Worm (Caenorhabditis elegans) whole organism, young adult: Measurements from ENCODE around the gene let-711.

Source experiments
- B0261.1 ChIP-seq: sonication (generic microtip); optimal IDR thresholded peaks from 2 replicates; lab custom pipeline; 2016; ENCODE audit warnings: mild to moderate bottlenecking, missing genetic modification characterization, moderate library complexity, missing compliant biosample characterization
- F10E7.11 ChIP-seq: sonication (generic microtip); optimal IDR thresholded peaks from 2 replicates; lab custom pipeline; 2017; ENCODE audit warnings: mild to moderate bottlenecking, missing genetic modification characterization, moderate library complexity, missing compliant biosample characterization
- F37B4.10 ChIP-seq: fragments of 200-800 bp; sonication (Bioruptor generic); IDR thresholded peaks from 2 replicates; pipeline ENCODE4 v1.3.6; 2022; ENCODE audit warnings: missing genetic modification characterization, missing compliant biosample characterization
- F57C9.4 ChIP-seq: sonication (generic microtip); optimal IDR thresholded peaks from 2 replicates; lab custom pipeline; 2017; ENCODE audit warnings: mild to moderate bottlenecking, missing genetic modification characterization, missing compliant biosample characterization
- K12H6.12 ChIP-seq: fragments of 200-800 bp; sonication (Bioruptor generic); optimal IDR thresholded peaks from 2 replicates; lab custom pipeline; 2018; ENCODE audit warnings: mild to moderate bottlenecking, missing genetic modification characterization, missing compliant biosample characterization
- T07F8.4 ChIP-seq: sonication (generic microtip); optimal IDR thresholded peaks from 2 replicates; lab custom pipeline; 2016; ENCODE audit warnings: mild to moderate bottlenecking, missing genetic modification characterization, moderate library complexity, missing compliant biosample characterization
- Y67H2A.10 ChIP-seq: fragments of 200-800 bp; sonication (Bioruptor generic); conservative IDR thresholded peaks from 2 replicates; pipeline ENCODE4 v1.3.6; 2022; ENCODE audit warnings: missing genetic modification reagents, missing genetic modification characterization, missing compliant biosample characterization
- Y95B8A.8 ChIP-seq: fragments of 200-800 bp; sonication (Bioruptor generic); IDR thresholded peaks from 2 replicates; pipeline ENCODE4 v1.3.6; 2022; ENCODE audit warnings: missing genetic modification reagents, missing genetic modification characterization, missing compliant biosample characterization
- bed-1 ChIP-seq: fragments of 200-800 bp; sonication (Bioruptor generic); IDR thresholded peaks from 2 replicates; pipeline ENCODE4 v1.3.6; 2022; ENCODE audit warnings: missing genetic modification reagents, missing genetic modification characterization, missing compliant biosample characterization
- bed-2 ChIP-seq: fragments of 200-800 bp; sonication (Bioruptor generic); IDR thresholded peaks from 2 replicates; pipeline ENCODE4 v1.3.6; 2022; ENCODE audit warnings: missing genetic modification reagents, missing genetic modification characterization, missing compliant biosample characterization
- ccch-3 ChIP-seq: fragments of 200-800 bp; sonication (Bioruptor generic); optimal IDR thresholded peaks from 2 replicates; lab custom pipeline; 2018; ENCODE audit warnings: mild to moderate bottlenecking, missing genetic modification characterization, missing compliant biosample characterization
- ceh-100 ChIP-seq: fragments of 200-800 bp; sonication (Bioruptor generic); IDR thresholded peaks from 2 replicates; pipeline ENCODE4 v1.3.6; 2022; ENCODE audit warnings: missing genetic modification reagents, missing genetic modification characterization, missing compliant biosample characterization
- ceh-91 ChIP-seq: fragments of 200-800 bp; sonication (Bioruptor generic); IDR thresholded peaks from 2 replicates; pipeline ENCODE4 v1.3.6; 2022; ENCODE audit warnings: missing genetic modification reagents, missing genetic modification characterization, missing compliant biosample characterization
- dpl-1 ChIP-seq: fragments of 150-350 bp; optimal IDR thresholded peaks from 2 replicates; lab custom pipeline; 2014; ENCODE audit warnings: missing biosample characterization, missing genetic modification reagents, missing genetic modification characterization
- efl-1 ChIP-seq: fragments of 150-350 bp; optimal IDR thresholded peaks from 2 replicates; lab custom pipeline; 2014; ENCODE audit warnings: missing biosample characterization, missing genetic modification reagents, missing genetic modification characterization
- egrh-3 ChIP-seq: fragments of 200-800 bp; sonication (Bioruptor generic); IDR thresholded peaks from 2 replicates; pipeline ENCODE4 v1.3.6; 2022; ENCODE audit warnings: missing genetic modification reagents, missing genetic modification characterization, missing compliant biosample characterization
- ets-4 ChIP-seq: fragments of 200-800 bp; sonication (Bioruptor generic); optimal IDR thresholded peaks from 2 replicates; lab custom pipeline; 2018; ENCODE audit warnings: mild to moderate bottlenecking, missing genetic modification characterization, missing compliant biosample characterization
- hmg-20 ChIP-seq: fragments of 200-800 bp; sonication (Bioruptor generic); IDR thresholded peaks from 2 replicates; pipeline ENCODE4 v1.3.6; 2022; ENCODE audit warnings: missing genetic modification reagents, missing genetic modification characterization, missing compliant biosample characterization
- hrde-1 ChIP-seq: sonication (generic microtip); optimal IDR thresholded peaks from 2 replicates; lab custom pipeline; 2016; ENCODE audit warnings: missing genetic modification characterization, mild to moderate bottlenecking, missing compliant biosample characterization, moderate library complexity, missing genotype, missing genetic modification reagents, borderline replicate concordance
- hsf-1 ChIP-seq: fragments of 200-800 bp; sonication (Bioruptor generic); IDR thresholded peaks from 2 replicates; pipeline ENCODE4 v1.3.6; 2022; ENCODE audit warnings: missing genetic modification reagents, missing genetic modification characterization, missing compliant biosample characterization
- let-607 ChIP-seq, 2 experiments: fragments of 200-800 bp in 1 of 2; sonication (Bioruptor generic) in 1 of 2; sonication (generic microtip) in 1 of 2; optimal IDR thresholded peaks; 2 replicates each; lab custom pipeline; 2016 to 2018; ENCODE audit warnings: mild to moderate bottlenecking in 2 of 2, missing compliant biosample characterization in 2 of 2, missing genetic modification characterization in 2 of 2, moderate library complexity in 2 of 2, missing genotype in 1 of 2
- lir-1 ChIP-seq: fragments of 200-800 bp; sonication (Bioruptor generic); conservative IDR thresholded peaks from 2 replicates; pipeline ENCODE4 v1.3.6; 2022; ENCODE audit warnings: missing genetic modification reagents, missing genetic modification characterization, missing compliant biosample characterization
- lsl-1 ChIP-seq: fragments of 200-800 bp; sonication (Bioruptor generic); optimal IDR thresholded peaks from 2 replicates; lab custom pipeline; 2018; ENCODE audit warnings: mild to moderate bottlenecking, missing genetic modification characterization, moderate library complexity, missing compliant biosample characterization
- lsy-27 ChIP-seq: sonication (generic microtip); optimal IDR thresholded peaks from 2 replicates; lab custom pipeline; 2017; ENCODE audit warnings: missing genetic modification characterization, mild to moderate bottlenecking, missing compliant biosample characterization, antibody characterized with exemption, missing genotype, borderline replicate concordance; ENCODE audit not compliant: insufficient read depth
- pbrm-1 ChIP-seq: fragments of 200-800 bp; sonication (Bioruptor generic); IDR thresholded peaks from 2 replicates; pipeline ENCODE4 v1.3.6; 2022; ENCODE audit warnings: missing genetic modification reagents, missing genetic modification characterization, missing compliant biosample characterization
- rcor-1 ChIP-seq: fragments of 200-800 bp; sonication (Bioruptor generic); IDR thresholded peaks from 2 replicates; pipeline ENCODE4 v1.3.6; 2022; ENCODE audit warnings: missing genetic modification reagents, missing genetic modification characterization, missing compliant biosample characterization
- rec-8 ChIP-seq, 2 experiments: sonication (generic microtip); optimal IDR thresholded peaks; 2 replicates each; lab custom pipeline; 2016; ENCODE audit warnings: mild to moderate bottlenecking in 2 of 2, missing genetic modification characterization in 2 of 2, missing genetic modification reagents in 2 of 2, missing genotype in 2 of 2, missing biosample characterization in 1 of 2, missing compliant biosample characterization in 1 of 2, moderate library complexity in 1 of 2
- sdz-38 ChIP-seq: sonication (generic microtip); optimal IDR thresholded peaks from 2 replicates; lab custom pipeline; 2016; ENCODE audit warnings: missing genotype, missing genetic modification characterization, missing compliant biosample characterization
- snpc-3.4 ChIP-seq: sonication (generic microtip); optimal IDR thresholded peaks from 2 replicates; lab custom pipeline; 2017; ENCODE audit warnings: missing genetic modification characterization, mild to moderate bottlenecking, missing compliant biosample characterization, antibody characterized with exemption, moderate library complexity, missing genotype, missing genetic modification reagents
- snpc-4 ChIP-seq, 5 experiments: fragments of 150-350 bp in 1 of 5; sonication (generic microtip) in 4 of 5; optimal IDR thresholded peaks; 2 replicates each; lab custom pipeline; 2014 to 2018; ENCODE audit warnings: missing genetic modification characterization in 5 of 5, missing biosample characterization in 3 of 5, antibody characterized with exemption in 2 of 5, mild to moderate bottlenecking in 2 of 5, missing compliant biosample characterization in 2 of 5, missing genotype in 2 of 5, moderate library complexity in 2 of 5, missing genetic modification reagents in 1 of 5
- zfh-2 ChIP-seq: fragments of 200-800 bp; sonication (Bioruptor generic); conservative IDR thresholded peaks from 2 replicates; pipeline ENCODE4 v1.3.6; 2022; ENCODE audit warnings: missing genetic modification reagents, missing genetic modification characterization, missing compliant biosample characterization
- ztf-25 ChIP-seq: fragments of 200-800 bp; sonication (Bioruptor generic); IDR thresholded peaks from 2 replicates; pipeline ENCODE4 v1.3.6; 2022; ENCODE audit warnings: missing genetic modification reagents, missing genetic modification characterization, missing compliant biosample characterization
- ztf-26 ChIP-seq: sonication (generic microtip); optimal IDR thresholded peaks from 2 replicates; lab custom pipeline; 2017; ENCODE audit warnings: missing genetic modification characterization, missing compliant biosample characterization
- ztf-3 ChIP-seq: fragments of 200-800 bp; sonication (Bioruptor generic); optimal IDR thresholded peaks from 2 replicates; lab custom pipeline; 2018; ENCODE audit warnings: mild to moderate bottlenecking, missing genetic modification characterization, missing compliant biosample characterization
- ztf-6 ChIP-seq: fragments of 200-800 bp; sonication (Bioruptor generic); IDR thresholded peaks from 2 replicates; pipeline ENCODE4 v1.3.6; 2022; ENCODE audit warnings: missing genetic modification reagents, missing genetic modification characterization, missing compliant biosample characterization

let-711 gene

ce11 chrIII:6904468-6904867, 42.0 kb upstream of the let-711 start (continued):
- TF ChIP-seq hsf-1 (GFP tag; lab: Robert Waterston, UW) (no peak), egrh-3 (GFP tag; lab: Robert Waterston, UW) (no peak)
- TF ChIP-seq, all 124 proteins: peak for 0

ce11 chrIII:6906409-6906808, 40.1 kb upstream of the let-711 start, which contains the start of gene T07E3.2:
Gene T07E3.2, plus strand, starts transcription at chrIII:6906709.
- TF ChIP-seq ztf-26 (tag; lab: Kevin White, UChicago) (no peak), dpl-1 (GFP tag; lab: Kevin White, UChicago) (no peak), bed-1 (GFP tag; lab: Robert Waterston, UW) (no peak), ztf-3 (GFP tag; lab: Kevin White, UChicago) (no peak), egrh-3 (GFP tag; lab: Robert Waterston, UW) (no peak), B0261.1 (tag; lab: Kevin White, UChicago) (no peak), hmg-20 (GFP tag; lab: Robert Waterston, UW) (no peak), ceh-91 (no peak), let-607 (tag; optimal IDR thresholded peaks at IDR 0.05; lab: Kevin White, UChicago) (no peak), rec-8 (tag; optimal IDR thresholded peaks at IDR 0.05; lab: Kevin White, UChicago) (no peak), lsl-1 (GFP tag; lab: Kevin White, UChicago) (no peak), bed-2 (GFP tag; lab: Robert Waterston, UW) (no peak), ets-4 (no peak), lir-1 (GFP tag; lab: Robert Waterston, UW) (no peak), sdz-38 (no peak), snpc-4 (GFP tag; optimal IDR thresholded peaks at IDR 0.05; lab: Kevin White, UChicago) (no peak), snpc-4 (tag; optimal IDR thresholded peaks at IDR 0.05; lab: Kevin White, UChicago) (no peak), zfh-2 (GFP tag; lab: Robert Waterston, UW) (no peak)

- TF ChIP-seq F10E7.11 (tag; lab: Kevin White, UChicago) (no peak), lsy-27 (tag; lab: Kevin White, UChicago) (no peak), rcor-1 (GFP tag; lab: Robert Waterston, UW) (no peak), hrde-1 (tag; lab: Kevin White, UChicago) (no peak), ceh-91 (no peak), ceh-100 (no peak), K12H6.12 (no peak), bed-2 (GFP tag; lab: Robert Waterston, UW) (no peak), snpc-3.4 (tag; lab: Kevin White, UChicago) (no peak), T07F8.4 (no peak), pbrm-1 (GFP tag; lab: Robert Waterston, UW) (no peak), F57C9.4 (tag; lab: Kevin White, UChicago) (no peak), F37B4.10 (GFP tag; lab: Robert Waterston, UW) (no peak), Y95B8A.8 (GFP tag; lab: Robert Waterston, UW) (no peak), ztf-25 (no peak), efl-1 (GFP tag; lab: Kevin White, UChicago) (no peak), ccch-3 (GFP tag; lab: Kevin White, UChicago) (no peak)
Observed at ce11 chrIII:6912381-6912780, 34.1 kb upstream of the let-711 start, which contains the start of gene pdf-1. Gene pdf-1, minus strand, starts transcription at chrIII:6912481.

- no peak for TF ChIP-seq ztf-6
- no peak for TF ChIP-seq Y67H2A.10 (GFP tag; lab: Robert Waterston, UW)
Observed at ce11 chrIII:6914840-6915239, 31.7 kb upstream of the let-711 start.
